Fruit fly (Drosophila melanogaster) whole organism, embryonic: ENCODE data around the gene CG42272.

Source experiments
- CG18619 ChIP-seq: fragments of 200-800 bp; sonication (Bioruptor generic); optimal IDR thresholded peaks from 3 replicates; lab custom pipeline; 2017; ENCODE audit warnings: missing biosample characterization, mild to moderate bottlenecking, missing genetic modification characterization
- Camta ChIP-seq: fragments of 200-800 bp; sonication (Bioruptor generic); optimal IDR thresholded peaks from 2 replicates; lab custom pipeline; 2016; ENCODE audit warnings: missing biosample characterization, missing genetic modification characterization
- corto ChIP-seq: fragments of 200-800 bp; sonication (Bioruptor generic); optimal IDR thresholded peaks from 2 replicates; lab custom pipeline; 2016; ENCODE audit warnings: missing biosample characterization, mild to moderate bottlenecking, missing genetic modification characterization, moderate library complexity
- vnd ChIP-seq: fragments of 200-800 bp; sonication (Bioruptor generic); IDR thresholded peaks from 3 replicates; pipeline ENCODE4 v1.3.6; 2022; ENCODE audit warnings: missing biosample characterization, missing genetic modification characterization; ENCODE audit not compliant: partially characterized antibody

DNA sequence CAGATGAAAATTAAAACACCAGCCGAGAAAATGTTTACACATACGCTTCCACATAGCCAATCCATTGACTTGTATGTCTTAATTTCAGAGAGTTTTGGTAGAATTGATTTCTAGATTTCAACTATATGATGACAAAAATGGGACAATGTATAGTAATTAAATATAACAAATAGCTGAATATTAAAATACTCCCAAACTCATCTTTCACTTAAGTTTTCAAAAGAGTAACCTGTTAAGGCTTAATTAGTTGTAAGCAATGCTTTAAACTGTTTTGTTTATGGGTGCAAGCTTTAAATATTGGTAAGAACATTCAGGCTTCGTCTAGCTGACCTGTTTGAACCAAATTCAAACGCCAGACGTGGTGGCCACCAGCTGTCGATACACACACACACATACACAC, 25.9 kb downstream of the CG42272 start:
- TF ChIP-seq Camta, result no peak
- TF ChIP-seq CG18619 (GFP tag; lab: Kevin White, UChicago), result peak; percentile 39
- no peak for TF ChIP-seq vnd
- TF ChIP-seq corto (GFP tag; lab: Kevin White, UChicago), result no peak
